Fruit fly (Drosophila melanogaster): Measurements from ENCODE around the gene CG15563.

CG15563 gene

DNA sequence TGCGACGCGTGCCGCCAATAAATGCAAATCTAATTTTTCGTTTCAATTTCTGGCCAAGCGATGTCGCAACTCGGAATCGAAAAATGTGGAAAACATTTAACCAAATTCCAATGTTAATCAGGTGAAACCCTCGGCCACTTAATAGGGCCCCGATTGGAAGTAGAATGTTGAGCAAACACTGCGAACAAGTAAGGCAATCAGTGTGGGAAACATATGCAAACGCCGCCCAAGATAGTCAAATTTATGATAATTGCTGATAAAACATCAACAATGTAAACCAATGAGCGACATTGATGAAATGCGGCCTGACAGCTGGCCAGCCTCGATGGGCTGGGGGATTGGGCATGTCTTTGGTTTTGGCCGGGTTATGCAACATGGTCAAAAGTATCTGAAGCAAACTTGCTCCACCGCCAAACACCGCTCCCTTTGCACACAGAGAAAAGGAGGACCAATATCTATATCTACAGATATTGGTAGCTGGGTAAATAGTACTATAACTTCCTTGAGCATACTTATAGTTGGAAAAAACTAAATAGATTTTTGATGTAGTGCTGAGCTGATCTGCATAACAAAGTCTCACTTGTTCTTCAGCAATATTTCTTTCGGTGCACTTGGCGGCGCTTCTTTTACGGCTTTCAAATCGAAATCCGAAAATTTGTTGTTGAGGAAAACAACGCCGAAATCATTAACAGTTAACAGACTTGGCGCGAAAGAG, 15.3 kb upstream of the CG15563 start (continued):
- TF ChIP-seq Blimp-1 (GFP tag; optimal IDR thresholded peaks at IDR 0.05) (peak; percentile 87), fd102C (GFP tag; optimal IDR thresholded peaks at IDR 0.05) (no peak), CG13624 (GFP tag; optimal IDR thresholded peaks at IDR 0.05) (no peak), CG15514 (GFP tag; optimal IDR thresholded peaks at IDR 0.05) (peak; percentile 33), HmgD (GFP tag; optimal IDR thresholded peaks at IDR 0.05) (no peak), ERR (GFP tag; optimal IDR thresholded peaks at IDR 0.05) (peak; percentile 4), CG5180 (GFP tag; optimal IDR thresholded peaks at IDR 0.05) (peak; percentile 64), CG15011 (GFP tag; optimal IDR thresholded peaks at IDR 0.05) (no peak), CG18619 (GFP tag; optimal IDR thresholded peaks at IDR 0.05) (peak; percentile 2), crol (GFP tag; IDR thresholded peaks at IDR 0.05) (no peak), NFAT (GFP tag; IDR thresholded peaks at IDR 0.05) (peak; percentile 29; the same call in 1 of the 2 replicates), gce (GFP tag; IDR thresholded peaks at IDR 0.05) (peak; percentile 72; the same call in 2 of the 3 replicates), Sin3A (optimal IDR thresholded peaks at IDR 0.05) (no peak), Mes4 (GFP tag; optimal IDR thresholded peaks at IDR 0.05) (peak; percentile 45), CG4328 (GFP tag; optimal IDR thresholded peaks at IDR 0.05) (peak; percentile 51), Tbp (GFP tag; optimal IDR thresholded peaks at IDR 0.05) (no peak), Antp (GFP tag; optimal IDR thresholded peaks at IDR 0.05) (peak; percentile 56), CG18764 (GFP tag; optimal IDR thresholded peaks at IDR 0.05) (peak; percentile 59), Dek (tag; optimal IDR thresholded peaks at IDR 0.05) (peak; percentile 57), Rfx (GFP tag; IDR thresholded peaks at IDR 0.05) (peak; percentile 67), Fer1 (GFP tag; optimal IDR thresholded peaks at IDR 0.05) (peak; percentile 68), peb (GFP tag; IDR thresholded peaks at IDR 0.05) (peak; percentile 33; the same call in 1 of the 2 replicates), Dad (GFP tag; optimal IDR thresholded peaks at IDR 0.05) (peak; percentile 51), CG30020 (tag; optimal IDR thresholded peaks at IDR 0.05) (peak; percentile 28), crp (GFP tag; optimal IDR thresholded peaks at IDR 0.05) (no peak), CG3995 (GFP tag; optimal IDR thresholded peaks at IDR 0.05) (no peak), CG14860 (GFP tag; IDR thresholded peaks at IDR 0.05; ENCODE audit: partially characterized antibody) (no peak), CG30431 (GFP tag; optimal IDR thresholded peaks at IDR 0.05) (peak; percentile 8), CG12942 (GFP tag; optimal IDR thresholded peaks at IDR 0.05) (peak; percentile 49), BEAF-32 (GFP tag; optimal IDR thresholded peaks at IDR 0.05) (no peak), fd96Cb (tag; optimal IDR thresholded peaks at IDR 0.05) (peak; percentile 85), schlank (tag; optimal IDR thresholded peaks at IDR 0.05) (no peak), CG11085 (GFP tag; IDR thresholded peaks at IDR 0.05) (no peak), fd3F (GFP tag; optimal IDR thresholded peaks at IDR 0.05) (peak; percentile 48), gt (GFP tag; IDR thresholded peaks at IDR 0.05) (peak; percentile 48; the same call in 1 of the 2 replicates), wek (GFP tag; optimal IDR thresholded peaks at IDR 0.05) (peak; percentile 43), HLH4C (GFP tag; IDR thresholded peaks at IDR 0.05; ENCODE audit: partially characterized antibody) (no peak), CG32532 (GFP tag; IDR thresholded peaks at IDR 0.05) (peak; percentile 14; the same call in 1 of the 2 replicates), CG9876 (GFP tag; optimal IDR thresholded peaks at IDR 0.05) (peak; percentile 28), zf30C (GFP tag; optimal IDR thresholded peaks at IDR 0.05) (peak; percentile 11), NC2α (GFP tag; optimal IDR thresholded peaks at IDR 0.05) (peak; percentile 2), trem (tag; optimal IDR thresholded peaks at IDR 0.05) (peak; percentile 64), stc (GFP tag; IDR thresholded peaks at IDR 0.05) (peak; percentile 82), CrebB (tag; optimal IDR thresholded peaks at IDR 0.05) (peak; percentile 19), mam (GFP tag; optimal IDR thresholded peaks at IDR 0.05) (peak; percentile 36), gem (tag; optimal IDR thresholded peaks at IDR 0.05) (peak; percentile 82), CTCF (GFP tag; optimal IDR thresholded peaks at IDR 0.05) (peak; percentile 30), CG7786 (GFP tag; optimal IDR thresholded peaks at IDR 0.05) (peak; percentile 42), hb (GFP tag; IDR thresholded peaks at IDR 0.05; ENCODE audit: partially characterized antibody) (no peak), Fer3 (tag; optimal IDR thresholded peaks at IDR 0.05) (peak; percentile 61)

Data from whole organism, embryonic.